Fruit fly (Drosophila melanogaster) whole organism, embryonic: Measurements from ENCODE around the gene N.

ENCODE experiments used
- B-H2 ChIP-seq: fragments of 200-800 bp; sonication (Bioruptor generic); optimal IDR thresholded peaks from 2 replicates; lab custom pipeline; 2018; ENCODE audit warnings: missing biosample characterization, mild to moderate bottlenecking, missing genetic modification characterization
- CG10274 ChIP-seq: fragments of 200-800 bp; sonication (Bioruptor generic); optimal IDR thresholded peaks from 3 replicates; lab custom pipeline; 2017; ENCODE audit warnings: missing biosample characterization, mild to moderate bottlenecking, missing genetic modification characterization
- CG13775 ChIP-seq: fragments of 200-800 bp; sonication (Bioruptor generic); optimal IDR thresholded peaks from 3 replicates; lab custom pipeline; 2017; ENCODE audit warnings: missing biosample characterization, mild to moderate bottlenecking, missing genetic modification characterization
- CG1529 ChIP-seq: fragments of 200-800 bp; sonication (Bioruptor generic); optimal IDR thresholded peaks from 3 replicates; lab custom pipeline; 2018; ENCODE audit warnings: missing biosample characterization, missing genetic modification characterization
- CG15514 ChIP-seq: fragments of 200-800 bp; sonication (Bioruptor generic); optimal IDR thresholded peaks from 3 replicates; lab custom pipeline; 2017; ENCODE audit warnings: missing biosample characterization, missing genetic modification characterization, mild to moderate bottlenecking, moderate library complexity, missing genetic modification reagents
- CG15601 ChIP-seq: fragments of 200-800 bp; sonication (Bioruptor generic); optimal IDR thresholded peaks from 3 replicates; lab custom pipeline; 2019; ENCODE audit warnings: missing biosample characterization, mild to moderate bottlenecking, missing genetic modification characterization, moderate library complexity
- CG17186 ChIP-seq: fragments of 200-800 bp; sonication (Bioruptor generic); optimal IDR thresholded peaks from 3 replicates; lab custom pipeline; 2017; ENCODE audit warnings: missing biosample characterization, missing genetic modification reagents, missing genetic modification characterization
- CG17802 ChIP-seq: fragments of 200-800 bp; sonication (Bioruptor generic); optimal IDR thresholded peaks from 2 replicates; lab custom pipeline; 2018; ENCODE audit warnings: missing biosample characterization, mild to moderate bottlenecking, missing genetic modification characterization, moderate library complexity
- CG17829 ChIP-seq: fragments of 200-800 bp; optimal IDR thresholded peaks from 2 replicates; lab custom pipeline; 2019; ENCODE audit warnings: missing biosample characterization, mild to moderate bottlenecking, missing genetic modification characterization, moderate library complexity
- CG1792 ChIP-seq: fragments of 200-800 bp; sonication (Bioruptor generic); optimal IDR thresholded peaks from 2 replicates; lab custom pipeline; 2016; ENCODE audit warnings: missing biosample characterization, missing genetic modification characterization
- CG2712 ChIP-seq: fragments of 200-800 bp; optimal IDR thresholded peaks from 3 replicates; lab custom pipeline; 2019; ENCODE audit warnings: missing biosample characterization, mild to moderate bottlenecking, missing genetic modification characterization, moderate library complexity
- CG3281 ChIP-seq: fragments of 200-800 bp; sonication (Bioruptor generic); optimal IDR thresholded peaks from 3 replicates; lab custom pipeline; 2017; ENCODE audit warnings: missing biosample characterization, mild to moderate bottlenecking, missing genetic modification characterization
- CG3407 ChIP-seq: fragments of 200-800 bp; sonication (Bioruptor generic); optimal IDR thresholded peaks from 2 replicates; lab custom pipeline; 2018; ENCODE audit warnings: missing biosample characterization, mild to moderate bottlenecking, missing genetic modification characterization
- CG4404 ChIP-seq: fragments of 200-800 bp; sonication (Bioruptor generic); IDR thresholded peaks from 2 replicates; pipeline ENCODE4 v1.3.6; 2022; ENCODE audit warnings: missing biosample characterization, missing genetic modification characterization
- CG4424 ChIP-seq: fragments of 200-800 bp; sonication (Bioruptor generic); optimal IDR thresholded peaks from 3 replicates; lab custom pipeline; 2016; ENCODE audit warnings: missing biosample characterization, missing genetic modification characterization
- CG4730 ChIP-seq: fragments of 200-800 bp; sonication (Bioruptor generic); IDR thresholded peaks from 2 replicates; pipeline ENCODE4 v1.3.6; 2022; ENCODE audit warnings: missing biosample characterization, missing genetic modification characterization
- CG6683 ChIP-seq: fragments of 200-800 bp; sonication (Bioruptor generic); optimal IDR thresholded peaks from 2 replicates; lab custom pipeline; 2017; ENCODE audit warnings: missing biosample characterization, mild to moderate bottlenecking, missing genetic modification characterization, missing genetic modification reagents
- CG7839 ChIP-seq: fragments of 200-800 bp; sonication (Bioruptor generic); optimal IDR thresholded peaks from 3 replicates; lab custom pipeline; 2018; ENCODE audit warnings: missing biosample characterization, mild to moderate bottlenecking, missing genetic modification characterization, moderate library complexity
- CG8359 ChIP-seq: fragments of 200-800 bp; sonication (Bioruptor generic); optimal IDR thresholded peaks from 2 replicates; lab custom pipeline; 2017; ENCODE audit warnings: missing biosample characterization, mild to moderate bottlenecking, missing genetic modification characterization, borderline replicate concordance
- CG9437 ChIP-seq: fragments of 200-800 bp; sonication (Bioruptor generic); optimal IDR thresholded peaks from 2 replicates; lab custom pipeline; 2018; ENCODE audit warnings: missing biosample characterization, mild to moderate bottlenecking, missing genetic modification characterization
- Camta ChIP-seq: fragments of 200-800 bp; sonication (Bioruptor generic); optimal IDR thresholded peaks from 2 replicates; lab custom pipeline; 2016; ENCODE audit warnings: missing biosample characterization, missing genetic modification characterization
- D ChIP-seq, 2 experiments: fragments of 200-800 bp in 1 of 2; fragments of >200 bp in 1 of 2; sonication (Bioruptor generic) in 1 of 2; optimal IDR thresholded peaks; 2 replicates in 1 of 2; 3 replicates in 1 of 2; lab custom pipeline; 2017; ENCODE audit warnings: mild to moderate bottlenecking in 1 of 2, missing biosample characterization in 1 of 2, missing genetic modification characterization in 1 of 2, missing genetic modification reagents in 1 of 2
- Ets65A ChIP-seq: fragments of 200-800 bp; sonication (Bioruptor generic); peaks from one replicate; lab custom pipeline; 2016; ENCODE audit warnings: missing biosample characterization, missing genetic modification characterization
- GATAe ChIP-seq: fragments of 200-800 bp; sonication (Bioruptor generic); conservative IDR thresholded peaks from 2 replicates; pipeline ENCODE4 v1.3.6; 2022; ENCODE audit warnings: missing biosample characterization, missing genetic modification characterization
- Hand ChIP-seq: fragments of 200-800 bp; sonication (Bioruptor generic); optimal IDR thresholded peaks from 2 replicates; lab custom pipeline; 2017; ENCODE audit warnings: mild to moderate bottlenecking, missing biosample characterization, missing genetic modification reagents, missing genetic modification characterization
- Jarid2 ChIP-seq: fragments of 200-800 bp; sonication (Bioruptor generic); optimal IDR thresholded peaks from 3 replicates; lab custom pipeline; 2017; ENCODE audit warnings: mild to moderate bottlenecking, missing biosample characterization, missing genetic modification reagents, missing genetic modification characterization
- NfI ChIP-seq: fragments of 200-800 bp; sonication (Bioruptor generic); optimal IDR thresholded peaks from 3 replicates; lab custom pipeline; 2018; ENCODE audit warnings: missing biosample characterization, mild to moderate bottlenecking, missing genetic modification characterization, moderate library complexity
- Sin3A ChIP-seq: fragments of >200 bp; optimal IDR thresholded peaks from 2 replicates; lab custom pipeline; 2018
- Stat92E ChIP-seq, 3 experiments: fragments of >200 bp in 2 of 3; fragments of 200-800 bp in 1 of 3; sonication (Bioruptor generic) in 1 of 3; optimal IDR thresholded peaks; 2 replicates each; lab custom pipeline; 2017 to 2019; ENCODE audit warnings: missing biosample characterization in 3 of 3, missing genetic modification characterization in 3 of 3, mild to moderate bottlenecking in 1 of 3, moderate library complexity in 1 of 3
- Trl ChIP-seq, 3 experiments: fragments of >200 bp in 2 of 3; fragments of 200-800 bp in 1 of 3; sonication (Bioruptor generic) in 1 of 3; optimal IDR thresholded peaks; 2 replicates in 1 of 3; 3 replicates in 2 of 3; lab custom pipeline; 2016 to 2017; ENCODE audit warnings: missing biosample characterization in 1 of 3, missing genetic modification characterization in 1 of 3
- ash1 ChIP-seq: fragments of 200-800 bp; sonication (Bioruptor generic); optimal IDR thresholded peaks from 2 replicates; lab custom pipeline; 2018; ENCODE audit warnings: missing biosample characterization, mild to moderate bottlenecking, missing genetic modification characterization
- az2 ChIP-seq: fragments of 200-800 bp; sonication (Bioruptor generic); optimal IDR thresholded peaks from 3 replicates; lab custom pipeline; 2016; ENCODE audit warnings: missing biosample characterization, missing genetic modification characterization
- cwo ChIP-seq: fragments of 200-800 bp; sonication (Bioruptor generic); optimal IDR thresholded peaks from 3 replicates; lab custom pipeline; 2017; ENCODE audit warnings: missing biosample characterization, missing genetic modification characterization, mild to moderate bottlenecking, moderate library complexity, missing genetic modification reagents
- eve ChIP-seq, 2 experiments: fragments of >200 bp; optimal IDR thresholded peaks; 2 replicates each; lab custom pipeline; 2017; ENCODE audit warnings: missing biosample characterization in 2 of 2, missing genetic modification characterization in 2 of 2
- gem ChIP-seq: fragments of 200-800 bp; sonication (Bioruptor generic); optimal IDR thresholded peaks from 2 replicates; lab custom pipeline; 2019; ENCODE audit warnings: missing biosample characterization, mild to moderate bottlenecking, missing genetic modification characterization, moderate library complexity
- grau ChIP-seq: fragments of 200-800 bp; optimal IDR thresholded peaks from 3 replicates; lab custom pipeline; 2019; ENCODE audit warnings: missing biosample characterization, mild to moderate bottlenecking, missing genetic modification characterization, moderate library complexity
- klu ChIP-seq: fragments of 200-800 bp; sonication (Bioruptor generic); IDR thresholded peaks from 2 replicates; pipeline ENCODE4 v1.3.6; 2022; ENCODE audit warnings: missing biosample characterization, missing genetic modification characterization
- lola ChIP-seq, 3 experiments: fragments of >200 bp in 2 of 3; fragments of 200-800 bp in 1 of 3; sonication (Bioruptor generic) in 1 of 3; optimal IDR thresholded peaks; 2 replicates each; lab custom pipeline; 2017 to 2019; ENCODE audit warnings: missing biosample characterization in 3 of 3, missing genetic modification characterization in 3 of 3, mild to moderate bottlenecking in 1 of 3, moderate library complexity in 1 of 3
- sens ChIP-seq: fragments of 200-800 bp; sonication (Bioruptor generic); peaks from one replicate; lab custom pipeline; 2016; ENCODE audit warnings: missing biosample characterization, missing genetic modification characterization
- sens-2 ChIP-seq: fragments of 200-800 bp; sonication (Bioruptor generic); IDR thresholded peaks from 2 replicates; pipeline ENCODE4 v1.3.6; 2022; ENCODE audit warnings: missing biosample characterization, missing genetic modification characterization
- sisA ChIP-seq: fragments of 200-800 bp; sonication (Bioruptor generic); IDR thresholded peaks from 2 replicates; pipeline ENCODE4 v1.3.6; 2022; ENCODE audit warnings: missing biosample characterization, missing genetic modification characterization
- unpg ChIP-seq: fragments of 200-800 bp; sonication (Bioruptor generic); optimal IDR thresholded peaks from 3 replicates; lab custom pipeline; 2018; ENCODE audit warnings: missing biosample characterization, mild to moderate bottlenecking, missing genetic modification characterization, moderate library complexity
- zen2 ChIP-seq: fragments of 200-800 bp; sonication (Bioruptor generic); IDR thresholded peaks from 3 replicates; pipeline ENCODE4 v1.3.6; 2022; ENCODE audit warnings: missing biosample characterization, missing genetic modification characterization; ENCODE audit not compliant: partially characterized antibody
- zfh1 ChIP-seq: fragments of 200-800 bp; sonication (Bioruptor generic); IDR thresholded peaks from 3 replicates; pipeline ENCODE4 v1.3.6; 2022; ENCODE audit warnings: missing biosample characterization, missing genetic modification characterization

N gene

dm6 chrX:3090930-3091329, 43.7 kb upstream of the N start (continued):
- TF ChIP-seq cwo (GFP tag; lab: Kevin White, UChicago) = no peak
- TF ChIP-seq CG10274 (GFP tag; lab: Kevin White, UChicago) = no peak
- no peak for TF ChIP-seq D (optimal IDR thresholded peaks at IDR 0.05; lab: Kevin White, UChicago)
- TF ChIP-seq D (GFP tag; optimal IDR thresholded peaks at IDR 0.05; lab: Kevin White, UChicago) = peak; percentile 10
- peak; percentile 0 for TF ChIP-seq az2 (GFP tag; lab: Kevin White, UChicago)
- TF ChIP-seq GATAe (GFP tag; lab: Robert Waterston, UW) = no peak
- TF ChIP-seq CG17802 (tag; lab: Kevin White, UChicago) = no peak
- TF ChIP-seq zfh1 = no peak
- no peak for TF ChIP-seq klu
- TF ChIP-seq Ets65A (GFP tag; lab: Kevin White, UChicago) = no peak
- no peak for TF ChIP-seq zen2 (GFP tag; lab: Robert Waterston, UW)
- TF ChIP-seq CG3407 (GFP tag; lab: Kevin White, UChicago) = no peak
- TF ChIP-seq Jarid2 = no peak
- no peak for TF ChIP-seq eve (GFP tag; optimal IDR thresholded peaks at IDR 0.05; lab: Kevin White, UChicago)
- no peak for TF ChIP-seq CG1529 (GFP tag; lab: Kevin White, UChicago)
- TF ChIP-seq Sin3A (lab: Kevin White, UChicago) = no peak
- TF ChIP-seq CG4730 (GFP tag; lab: Robert Waterston, UW) = no peak
- no peak for TF ChIP-seq CG17186
- TF ChIP-seq CG6683 (GFP tag; lab: Kevin White, UChicago) = no peak
- TF ChIP-seq CG4424 (GFP tag; lab: Kevin White, UChicago) = no peak
- no peak for TF ChIP-seq Hand (GFP tag; lab: Kevin White, UChicago)
- TF ChIP-seq CG9437 (GFP tag; lab: Kevin White, UChicago) = no peak
- no peak for TF ChIP-seq CG17829 (tag; lab: Kevin White, UChicago)
- no peak for TF ChIP-seq CG4404
- peak in 1 of 3 experiments; percentile 44 for TF ChIP-seq Stat92E (GFP tag; optimal IDR thresholded peaks at IDR 0.05; lab: Kevin White, UChicago)
- TF ChIP-seq B-H2 (GFP tag; lab: Kevin White, UChicago) = no peak
- no peak for TF ChIP-seq CG8359 (GFP tag; lab: Kevin White, UChicago)
- TF ChIP-seq CG3281 = no peak
- peak; percentile 87 for TF ChIP-seq sens
- TF ChIP-seq CG15601 (tag; lab: Kevin White, UChicago) = peak; percentile 5
- no peak for TF ChIP-seq sens-2 (GFP tag; lab: Robert Waterston, UW)
- TF ChIP-seq Camta (GFP tag; lab: Kevin White, UChicago) = no peak
- no peak for TF ChIP-seq NfI (GFP tag; lab: Kevin White, UChicago)
- TF ChIP-seq sisA (GFP tag; lab: Robert Waterston, UW) = no peak
- TF ChIP-seq lola (GFP tag; optimal IDR thresholded peaks at IDR 0.05; lab: Kevin White, UChicago) = peak in 1 of 3 experiments; percentile 9
- TF ChIP-seq CG13775 (GFP tag; lab: Kevin White, UChicago) = no peak
- no peak for TF ChIP-seq ash1
- peak; percentile 63 for TF ChIP-seq CG2712 (tag; lab: Kevin White, UChicago)
- TF ChIP-seq grau = peak; percentile 72
- TF ChIP-seq CG7839 (tag; lab: Kevin White, UChicago) = peak; percentile 7
- peak; percentile 32 for TF ChIP-seq gem (tag; lab: Kevin White, UChicago)
- TF ChIP-seq unpg = peak; percentile 2
- TF ChIP-seq Trl (optimal IDR thresholded peaks at IDR 0.05; lab: Kevin White, UChicago) = no peak
- TF ChIP-seq Trl (GFP tag; optimal IDR thresholded peaks at IDR 0.05; lab: Kevin White, UChicago) = no peak
- no peak for TF ChIP-seq CG15514
- TF ChIP-seq CG1792 = no peak
